Fruit fly (Drosophila melanogaster) whole organism, embryonic: Measurements from ENCODE around the gene CG16734.
A peak's percentile ranks its signal among the peaks of the same experiment; 100 is the strongest.

Source experiments
- Adf1 ChIP-seq: fragments of 200-800 bp; sonication (Bioruptor generic); IDR thresholded peaks from 2 replicates; pipeline ENCODE4 v1.3.6; 2022; ENCODE audit warnings: missing biosample characterization, missing genetic modification characterization
- Antp ChIP-seq: fragments of 200-800 bp; sonication (Bioruptor generic); optimal IDR thresholded peaks from 3 replicates; lab custom pipeline; 2016; ENCODE audit warnings: missing biosample characterization, missing genetic modification characterization
- Atf3 ChIP-seq: fragments of 200-800 bp; sonication (Bioruptor generic); optimal IDR thresholded peaks from 3 replicates; lab custom pipeline; 2016; ENCODE audit warnings: missing biosample characterization, missing genetic modification characterization
- CG10274 ChIP-seq: fragments of 200-800 bp; sonication (Bioruptor generic); optimal IDR thresholded peaks from 3 replicates; lab custom pipeline; 2017; ENCODE audit warnings: missing biosample characterization, mild to moderate bottlenecking, missing genetic modification characterization
- CG10979 ChIP-seq: fragments of 200-800 bp; sonication (Bioruptor generic); optimal IDR thresholded peaks from 2 replicates; lab custom pipeline; 2018; ENCODE audit warnings: missing biosample characterization, mild to moderate bottlenecking, missing genetic modification characterization, moderate library complexity
- CG11456 ChIP-seq: fragments of 200-800 bp; sonication (Bioruptor generic); IDR thresholded peaks from 3 replicates; pipeline ENCODE4 v1.3.6; 2022; ENCODE audit warnings: missing biosample characterization, missing genetic modification characterization
- CG12744 ChIP-seq: fragments of 200-800 bp; sonication (Bioruptor generic); optimal IDR thresholded peaks from 2 replicates; lab custom pipeline; 2016; ENCODE audit warnings: missing biosample characterization, missing genetic modification characterization
- CG15514 ChIP-seq: fragments of 200-800 bp; sonication (Bioruptor generic); optimal IDR thresholded peaks from 3 replicates; lab custom pipeline; 2017; ENCODE audit warnings: missing biosample characterization, missing genetic modification characterization, mild to moderate bottlenecking, moderate library complexity, missing genetic modification reagents
- CG15601 ChIP-seq: fragments of 200-800 bp; sonication (Bioruptor generic); optimal IDR thresholded peaks from 3 replicates; lab custom pipeline; 2019; ENCODE audit warnings: missing biosample characterization, mild to moderate bottlenecking, missing genetic modification characterization, moderate library complexity
- CG16779 ChIP-seq: fragments of 200-800 bp; sonication (Bioruptor generic); IDR thresholded peaks from 2 replicates; pipeline ENCODE4 v1.3.6; 2022; ENCODE audit warnings: missing biosample characterization, missing genetic modification characterization
- CG17912 ChIP-seq: fragments of 200-800 bp; sonication (Bioruptor generic); optimal IDR thresholded peaks from 2 replicates; lab custom pipeline; 2018; ENCODE audit warnings: missing biosample characterization, mild to moderate bottlenecking, missing genetic modification characterization
- CG18764 ChIP-seq: fragments of 200-800 bp; sonication (Bioruptor generic); optimal IDR thresholded peaks from 3 replicates; lab custom pipeline; 2016; ENCODE audit warnings: missing biosample characterization, missing genetic modification characterization
- CG31365 ChIP-seq: fragments of 200-800 bp; sonication (Bioruptor generic); optimal IDR thresholded peaks from 2 replicates; lab custom pipeline; 2018; ENCODE audit warnings: missing biosample characterization, mild to moderate bottlenecking, missing genetic modification characterization
- CG34376 ChIP-seq: fragments of 200-800 bp; sonication (Bioruptor generic); optimal IDR thresholded peaks from 2 replicates; lab custom pipeline; 2018; ENCODE audit warnings: missing biosample characterization, mild to moderate bottlenecking, missing genetic modification characterization
- CG34422 ChIP-seq: fragments of 200-800 bp; sonication (Bioruptor generic); IDR thresholded peaks from 3 replicates; pipeline ENCODE4 v1.3.6; 2022; ENCODE audit warnings: missing biosample characterization, missing genetic modification characterization
- CG4404 ChIP-seq: fragments of 200-800 bp; sonication (Bioruptor generic); IDR thresholded peaks from 2 replicates; pipeline ENCODE4 v1.3.6; 2022; ENCODE audit warnings: missing biosample characterization, missing genetic modification characterization
- CG8388 ChIP-seq: fragments of 200-800 bp; sonication (Bioruptor generic); optimal IDR thresholded peaks from 2 replicates; lab custom pipeline; 2019; ENCODE audit warnings: missing biosample characterization, mild to moderate bottlenecking, missing genetic modification characterization, moderate library complexity
- CG9932 ChIP-seq: fragments of 200-800 bp; sonication (Bioruptor generic); IDR thresholded peaks from 2 replicates; pipeline ENCODE4 v1.3.6; 2022; ENCODE audit warnings: missing biosample characterization, missing genetic modification characterization
- Dll ChIP-seq: fragments of 200-800 bp; sonication (Bioruptor generic); IDR thresholded peaks from 4 replicates; pipeline ENCODE4 v1.3.6; 2022; ENCODE audit warnings: missing biosample characterization, missing genetic modification characterization; ENCODE audit not compliant: partially characterized antibody
- Doc3 ChIP-seq: fragments of 200-800 bp; sonication (Bioruptor generic); IDR thresholded peaks from 3 replicates; pipeline ENCODE4 v1.3.6; 2022; ENCODE audit warnings: missing biosample characterization, missing genetic modification characterization; ENCODE audit not compliant: partially characterized antibody
- Ets97D ChIP-seq: fragments of 200-800 bp; sonication (Bioruptor generic); optimal IDR thresholded peaks from 3 replicates; lab custom pipeline; 2016; ENCODE audit warnings: missing biosample characterization, missing genetic modification characterization
- GATAe ChIP-seq: fragments of 200-800 bp; sonication (Bioruptor generic); conservative IDR thresholded peaks from 2 replicates; pipeline ENCODE4 v1.3.6; 2022; ENCODE audit warnings: missing biosample characterization, missing genetic modification characterization
- HHEX ChIP-seq: fragments of 200-800 bp; sonication (Bioruptor generic); optimal IDR thresholded peaks from 3 replicates; lab custom pipeline; 2017; ENCODE audit warnings: missing biosample characterization, mild to moderate bottlenecking, missing genetic modification characterization, missing genetic modification reagents
- HLHmδ ChIP-seq: fragments of 200-800 bp; sonication (Bioruptor generic); optimal IDR thresholded peaks from 2 replicates; lab custom pipeline; 2018; ENCODE audit warnings: missing biosample characterization, mild to moderate bottlenecking, missing genetic modification characterization, moderate library complexity
- Lpt ChIP-seq: fragments of >200 bp; optimal IDR thresholded peaks from 2 replicates; lab custom pipeline; 2018; ENCODE audit warnings: missing biosample characterization, missing genetic modification characterization
- Oli ChIP-seq: fragments of 200-800 bp; sonication (Bioruptor generic); optimal IDR thresholded peaks from 2 replicates; lab custom pipeline; 2018; ENCODE audit warnings: missing biosample characterization, mild to moderate bottlenecking, missing genetic modification characterization, moderate library complexity
- Opbp ChIP-seq: fragments of 200-800 bp; sonication (Bioruptor generic); IDR thresholded peaks from 3 replicates; pipeline ENCODE4 v1.3.6; 2022; ENCODE audit warnings: missing biosample characterization, missing genetic modification characterization; ENCODE audit not compliant: partially characterized antibody
- Spps ChIP-seq: fragments of 200-800 bp; sonication (Bioruptor generic); optimal IDR thresholded peaks from 2 replicates; lab custom pipeline; 2018; ENCODE audit warnings: missing biosample characterization, mild to moderate bottlenecking, missing genetic modification characterization
- ac ChIP-seq: fragments of 200-800 bp; sonication (Bioruptor generic); optimal IDR thresholded peaks from 3 replicates; lab custom pipeline; 2017; ENCODE audit warnings: missing biosample characterization, mild to moderate bottlenecking, missing genetic modification characterization
- chif ChIP-seq, 2 experiments: fragments of 200-800 bp; sonication (Bioruptor generic); optimal IDR thresholded peaks; 3 replicates each; lab custom pipeline; 2016; ENCODE audit warnings: missing biosample characterization in 2 of 2, missing genetic modification characterization in 2 of 2
- chn ChIP-seq: fragments of 200-800 bp; sonication (Bioruptor generic); optimal IDR thresholded peaks from 2 replicates; lab custom pipeline; 2016; ENCODE audit warnings: missing biosample characterization, missing genetic modification characterization
- crc ChIP-seq: fragments of 200-800 bp; sonication (Bioruptor generic); optimal IDR thresholded peaks from 2 replicates; lab custom pipeline; 2016; ENCODE audit warnings: missing biosample characterization, missing genetic modification characterization
- da ChIP-seq: fragments of 200-800 bp; sonication (Bioruptor generic); optimal IDR thresholded peaks from 2 replicates; lab custom pipeline; 2016; ENCODE audit warnings: missing biosample characterization, missing genetic modification characterization
- dan ChIP-seq: fragments of 200-800 bp; sonication (Bioruptor generic); IDR thresholded peaks from 2 replicates; pipeline ENCODE4 v1.3.6; 2022; ENCODE audit warnings: missing biosample characterization, missing genetic modification characterization
- dmrt11E ChIP-seq: fragments of 200-800 bp; sonication (Bioruptor generic); optimal IDR thresholded peaks from 3 replicates; lab custom pipeline; 2018; ENCODE audit warnings: missing biosample characterization, mild to moderate bottlenecking, missing genetic modification characterization, moderate library complexity
- esg ChIP-seq: fragments of 200-800 bp; sonication (Bioruptor generic); conservative IDR thresholded peaks from 2 replicates; pipeline ENCODE4 v1.3.6; 2022; ENCODE audit warnings: missing biosample characterization, missing genetic modification characterization
- fd64A ChIP-seq: fragments of 200-800 bp; sonication (Bioruptor generic); optimal IDR thresholded peaks from 3 replicates; lab custom pipeline; 2018; ENCODE audit warnings: missing biosample characterization, mild to moderate bottlenecking, missing genetic modification characterization
- gsb ChIP-seq: fragments of 200-800 bp; sonication (Bioruptor generic); IDR thresholded peaks from 2 replicates; pipeline ENCODE4 v1.3.6; 2022; ENCODE audit warnings: missing biosample characterization, missing genetic modification characterization
- insv ChIP-seq, 2 experiments: fragments of 200-800 bp; sonication (Bioruptor generic); optimal IDR thresholded peaks; 3 replicates each; lab custom pipeline; 2016 to 2018; ENCODE audit warnings: missing biosample characterization in 2 of 2, missing genetic modification characterization in 2 of 2
- knrl ChIP-seq: fragments of 200-800 bp; sonication (Bioruptor generic); IDR thresholded peaks from 3 replicates; pipeline ENCODE4 v1.3.6; 2022; ENCODE audit warnings: missing biosample characterization, missing genetic modification characterization; ENCODE audit not compliant: partially characterized antibody
- lab ChIP-seq: fragments of 200-800 bp; sonication (Bioruptor generic); optimal IDR thresholded peaks from 3 replicates; lab custom pipeline; 2017; ENCODE audit warnings: missing biosample characterization, missing genetic modification characterization, mild to moderate bottlenecking, moderate library complexity, missing genetic modification reagents
- lbe ChIP-seq: fragments of 200-800 bp; sonication (Bioruptor generic); optimal IDR thresholded peaks from 2 replicates; lab custom pipeline; 2016; ENCODE audit warnings: missing biosample characterization, mild to moderate bottlenecking, missing genetic modification characterization
- mirr ChIP-seq: fragments of 200-800 bp; sonication (Bioruptor generic); optimal IDR thresholded peaks from 3 replicates; lab custom pipeline; 2018; ENCODE audit warnings: missing biosample characterization, mild to moderate bottlenecking, missing genetic modification characterization
- pan ChIP-seq, 4 experiments: fragments of >200 bp in 3 of 4; fragments of 200-800 bp in 1 of 4; sonication (Bioruptor generic) in 1 of 4; optimal IDR thresholded peaks in 3 of 4; IDR thresholded peaks in 1 of 4; 2 replicates each; pipeline versions ENCODE4 v1.3.6 to Lab custom; 2017 to 2022; ENCODE audit warnings: missing biosample characterization in 2 of 4, missing genetic modification characterization in 2 of 4, mixed read lengths in 1 of 4
- prd ChIP-seq, 3 experiments: fragments of >200 bp in 2 of 3; fragments of 200-800 bp in 1 of 3; sonication (Bioruptor generic) in 1 of 3; optimal IDR thresholded peaks in 2 of 3; IDR thresholded peaks in 1 of 3; 2 replicates in 2 of 3; 3 replicates in 1 of 3; pipeline versions ENCODE4 v1.3.6 to Lab custom; 2017 to 2022; ENCODE audit warnings: missing biosample characterization in 1 of 3, missing genetic modification characterization in 1 of 3
- schlank ChIP-seq: fragments of 200-800 bp; sonication (Bioruptor generic); optimal IDR thresholded peaks from 2 replicates; lab custom pipeline; 2018; ENCODE audit warnings: missing biosample characterization, mild to moderate bottlenecking, missing genetic modification characterization
- sima ChIP-seq: fragments of 200-800 bp; sonication (Bioruptor generic); optimal IDR thresholded peaks from 2 replicates; lab custom pipeline; 2016; ENCODE audit warnings: missing biosample characterization, missing genetic modification characterization
- wek ChIP-seq: fragments of 200-800 bp; sonication (Bioruptor generic); optimal IDR thresholded peaks from 3 replicates; lab custom pipeline; 2018; ENCODE audit warnings: missing biosample characterization, mild to moderate bottlenecking, missing genetic modification characterization, moderate library complexity

Gene CG16734

DNA sequence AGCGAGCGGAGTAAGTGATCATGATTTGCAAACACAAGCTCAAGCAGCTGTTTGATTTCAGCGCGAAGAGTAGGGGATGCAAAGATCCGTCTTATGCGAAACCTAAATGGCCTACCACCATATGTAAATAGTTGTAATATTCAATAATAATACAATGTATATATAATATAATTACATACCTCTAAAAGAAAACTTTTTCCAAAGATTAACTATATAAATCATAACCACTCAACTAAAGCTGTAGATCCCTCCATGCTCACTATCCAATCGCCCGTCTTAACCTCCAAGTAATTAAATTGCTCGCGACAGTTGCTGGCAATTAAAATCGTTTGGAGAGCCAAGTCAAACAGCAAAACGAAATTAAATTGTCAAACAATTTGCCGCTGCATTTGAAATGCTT, 27.5 kb upstream of the CG16734 start (continued):
- TF ChIP-seq GATAe (GFP tag; lab: Robert Waterston, UW) (no peak; the same call in 1 of the 2 replicates), Ets97D (GFP tag; lab: Kevin White, UChicago) (no peak), Spps (tag; lab: Kevin White, UChicago) (no peak), CG34422 (GFP tag; lab: Robert Waterston, UW) (peak; percentile 83), dmrt11E (tag; lab: Kevin White, UChicago) (no peak), crc (no peak), HLHmδ (GFP tag; lab: Kevin White, UChicago) (no peak), sima (no peak), HHEX (GFP tag; lab: Kevin White, UChicago) (peak; percentile 80), lab (GFP tag; lab: Kevin White, UChicago) (peak; percentile 88), da (GFP tag; lab: Kevin White, UChicago) (no peak), CG8388 (peak; percentile 33), Adf1 (GFP tag; lab: Robert Waterston, UW) (0 out of 2 replicates have a peak, but pooled peaks have one; percentile 44), gsb (GFP tag; lab: Robert Waterston, UW) (peak; percentile 61), Oli (tag; lab: Kevin White, UChicago) (peak; percentile 83), CG18764 (peak; percentile 19), knrl (GFP tag; lab: Robert Waterston, UW) (no peak), Antp (GFP tag; lab: Kevin White, UChicago) (no peak), Lpt (GFP tag; lab: Kevin White, UChicago) (no peak), CG10274 (GFP tag; lab: Kevin White, UChicago) (peak; percentile 98), Atf3 (no peak), CG15514 (peak; percentile 51), ac (GFP tag; lab: Kevin White, UChicago) (no peak), CG12744 (GFP tag; lab: Kevin White, UChicago) (no peak), CG9932 (GFP tag; lab: Robert Waterston, UW) (peak; percentile 81), chif (GFP tag; optimal IDR thresholded peaks at IDR 0.05; lab: Kevin White, UChicago) (no peak), fd64A (GFP tag; lab: Kevin White, UChicago) (no peak), CG16779 (GFP tag; lab: Robert Waterston, UW) (peak; percentile 55; the same call in 1 of the 2 replicates), CG4404 (GFP tag; lab: Robert Waterston, UW) (peak; percentile 53; the same call in 1 of the 2 replicates), wek (no peak), schlank (tag; lab: Kevin White, UChicago) (no peak), CG34376 (no peak), CG11456 (peak; percentile 81), prd (optimal IDR thresholded peaks at IDR 0.05; lab: Kevin White, UChicago) (no peak), prd (GFP tag; IDR thresholded peaks at IDR 0.05; lab: Robert Waterston, UW) (peak; percentile 76), chn (no peak), mirr (GFP tag; lab: Kevin White, UChicago) (no peak), lbe (GFP tag; lab: Kevin White, UChicago) (peak; percentile 14), Dll (no peak), CG17912 (GFP tag; lab: Kevin White, UChicago) (no peak), pan (optimal IDR thresholded peaks at IDR 0.05; lab: Kevin White, UChicago) (no peak), pan (GFP tag; optimal IDR thresholded peaks at IDR 0.05 in 1 of 2, IDR thresholded peaks at IDR 0.05 in 1 of 2) (peak in 1 of 2 experiments; percentile 90), CG15601 (tag; lab: Kevin White, UChicago) (no peak), insv (GFP tag; optimal IDR thresholded peaks at IDR 0.05; lab: Kevin White, UChicago) (no peak), CG10979 (peak; percentile 41), Opbp (GFP tag; lab: Robert Waterston, UW) (no peak), CG31365 (tag; lab: Kevin White, UChicago) (no peak), dan (GFP tag; lab: Robert Waterston, UW) (no peak), esg (GFP tag; lab: Robert Waterston, UW) (peak; percentile 75), Doc3 (GFP tag; lab: Robert Waterston, UW) (no peak)
